Worm (Caenorhabditis elegans): ENCODE results near the gene F54H12.7.

- TF ChIP-seq pes-1 (GFP tag; IDR thresholded peaks at IDR 0.05) = no peak
- TF ChIP-seq B0310.2 (tag; optimal IDR thresholded peaks at IDR 0.05) = no peak
- no peak for TF ChIP-seq ama-1 (optimal IDR thresholded peaks at IDR 0.05)
- TF ChIP-seq hnd-1 (tag; optimal IDR thresholded peaks at IDR 0.05) = no peak
- no peak for TF ChIP-seq ets-7 (tag; optimal IDR thresholded peaks at IDR 0.05)
- no peak for TF ChIP-seq tbx-37 (GFP tag; conservative IDR thresholded peaks at IDR 0.05)
- TF ChIP-seq ceh-13 (GFP tag; optimal IDR thresholded peaks at IDR 0.05) = no peak
- no peak for TF ChIP-seq sea-1 (GFP tag; conservative IDR thresholded peaks at IDR 0.05)
- no peak for TF ChIP-seq flt-1 (GFP tag; IDR thresholded peaks at IDR 0.05)
- no peak for TF ChIP-seq ceh-36 (tag; optimal IDR thresholded peaks at IDR 0.05)
- no peak for TF ChIP-seq F13C5.2 (tag; optimal IDR thresholded peaks at IDR 0.05)
- TF ChIP-seq tra-4 (tag; optimal IDR thresholded peaks at IDR 0.05) = no peak
- TF ChIP-seq aly-1 (tag; optimal IDR thresholded peaks at IDR 0.05) = no peak
- TF ChIP-seq tbx-11 (GFP tag; IDR thresholded peaks at IDR 0.05) = no peak
These were observed 11.1 kb upstream of the F54H12.7 start, which contains the start of gene C29E4.11 for ce11 chrIII:7958085-7958484.

Measured in whole organism, early embryonic.